Worm (Caenorhabditis elegans): ENCODE data around the gene M01H9.4.

- no peak for TF ChIP-seq ama-1 (optimal IDR thresholded peaks at IDR 0.05)
- no peak for TF ChIP-seq hmbx-1 (tag; optimal IDR thresholded peaks at IDR 0.05)
- TF ChIP-seq sea-1 (GFP tag; conservative IDR thresholded peaks at IDR 0.05): no peak
- no peak for TF ChIP-seq tra-4 (tag; optimal IDR thresholded peaks at IDR 0.05)
- TF ChIP-seq ceh-36 (tag; optimal IDR thresholded peaks at IDR 0.05): no peak
- no peak for TF ChIP-seq hmg-4 (GFP tag; optimal IDR thresholded peaks at IDR 0.05)
- no peak for TF ChIP-seq ceh-13 (GFP tag; optimal IDR thresholded peaks at IDR 0.05)
These were observed 4.0 kb upstream of the M01H9.4 start, which contains the start of gene trx-3 for ce11 chrIV:4486738-4487137.
